Worm (Caenorhabditis elegans) whole organism, late embryonic: ENCODE results near the gene R07H5.16.

ENCODE experiments used
- C08G9.2 ChIP-seq: sonication (generic microtip); optimal IDR thresholded peaks from 2 replicates; lab custom pipeline; 2016; ENCODE audit warnings: mild to moderate bottlenecking, missing genetic modification characterization, moderate library complexity, missing compliant biosample characterization
- C38D4.7 ChIP-seq: fragments of 200-800 bp; sonication (Bioruptor generic); optimal IDR thresholded peaks from 2 replicates; lab custom pipeline; 2018; ENCODE audit warnings: mild to moderate bottlenecking, missing genetic modification characterization, moderate library complexity, missing compliant biosample characterization
- F13H6.1 ChIP-seq: sonication (generic microtip); optimal IDR thresholded peaks from 2 replicates; lab custom pipeline; 2016; ENCODE audit warnings: missing genetic modification characterization, missing compliant biosample characterization
- K02D7.2 ChIP-seq: sonication (generic microtip); optimal IDR thresholded peaks from 2 replicates; lab custom pipeline; 2017; ENCODE audit warnings: mild to moderate bottlenecking, missing genetic modification characterization, missing compliant biosample characterization
- ahr-1 ChIP-seq: sonication (generic microtip); optimal IDR thresholded peaks from 2 replicates; lab custom pipeline; 2016; ENCODE audit warnings: missing genetic modification characterization, missing compliant biosample characterization
- ama-1 ChIP-seq: fragments of 150-350 bp; optimal IDR thresholded peaks from 2 replicates; lab custom pipeline; 2014
- ceh-14 ChIP-seq: sonication (generic microtip); optimal IDR thresholded peaks from 2 replicates; lab custom pipeline; 2016; ENCODE audit warnings: missing genotype, missing genetic modification characterization, missing compliant biosample characterization
- ceh-18 ChIP-seq: sonication (generic microtip); optimal IDR thresholded peaks from 2 replicates; lab custom pipeline; 2016; ENCODE audit warnings: missing genetic modification characterization, missing compliant biosample characterization
- ceh-2 ChIP-seq: sonication (generic microtip); optimal IDR thresholded peaks from 2 replicates; lab custom pipeline; 2016; ENCODE audit warnings: missing genotype, missing genetic modification characterization, missing compliant biosample characterization
- ceh-31 ChIP-seq: sonication (generic microtip); optimal IDR thresholded peaks from 2 replicates; lab custom pipeline; 2016; ENCODE audit warnings: missing genetic modification characterization, missing compliant biosample characterization
- ceh-34 ChIP-seq: sonication (generic microtip); optimal IDR thresholded peaks from 2 replicates; lab custom pipeline; 2016; ENCODE audit warnings: mild to moderate bottlenecking, missing genetic modification characterization, missing compliant biosample characterization
- ceh-45 ChIP-seq: fragments of 200-800 bp; sonication (Bioruptor generic); IDR thresholded peaks from 2 replicates; pipeline ENCODE4 v1.3.6; 2022; ENCODE audit warnings: missing genetic modification reagents, missing genetic modification characterization, missing compliant biosample characterization
- ceh-6 ChIP-seq: fragments of 200-800 bp; sonication (Bioruptor generic); optimal IDR thresholded peaks from 2 replicates; lab custom pipeline; 2018; ENCODE audit warnings: mild to moderate bottlenecking, missing genetic modification characterization, missing compliant biosample characterization
- che-1 ChIP-seq: sonication (generic microtip); optimal IDR thresholded peaks from 2 replicates; lab custom pipeline; 2016; ENCODE audit warnings: mild to moderate bottlenecking, missing genetic modification characterization, missing compliant biosample characterization
- elt-2 ChIP-seq: sonication (generic microtip); optimal IDR thresholded peaks from 2 replicates; lab custom pipeline; 2016; ENCODE audit warnings: missing genetic modification reagents, missing genetic modification characterization, missing compliant biosample characterization
- fax-1 ChIP-seq: sonication (generic microtip); optimal IDR thresholded peaks from 2 replicates; lab custom pipeline; 2016; ENCODE audit warnings: missing genotype, missing genetic modification characterization, missing compliant biosample characterization
- fkh-6 ChIP-seq: sonication (generic microtip); optimal IDR thresholded peaks from 2 replicates; lab custom pipeline; 2016; ENCODE audit warnings: missing genetic modification characterization, missing compliant biosample characterization
- hlh-15 ChIP-seq: sonication (generic microtip); optimal IDR thresholded peaks from 2 replicates; lab custom pipeline; 2016; ENCODE audit warnings: missing genetic modification characterization, missing compliant biosample characterization
- hlh-8 ChIP-seq: sonication (generic microtip); optimal IDR thresholded peaks from 2 replicates; lab custom pipeline; 2016; ENCODE audit warnings: missing genotype, missing genetic modification characterization, missing compliant biosample characterization
- lim-6 ChIP-seq: sonication (generic microtip); optimal IDR thresholded peaks from 2 replicates; lab custom pipeline; 2016; ENCODE audit warnings: missing genetic modification characterization, missing compliant biosample characterization
- nfya-1 ChIP-seq: sonication (generic microtip); optimal IDR thresholded peaks from 2 replicates; lab custom pipeline; 2017; ENCODE audit warnings: missing genetic modification characterization, mild to moderate bottlenecking, missing compliant biosample characterization, antibody characterized with exemption, moderate library complexity
- odd-2 ChIP-seq: sonication (generic microtip); optimal IDR thresholded peaks from 2 replicates; lab custom pipeline; 2017; ENCODE audit warnings: antibody characterized with exemption, mild to moderate bottlenecking, missing genetic modification characterization, missing compliant biosample characterization
- pax-1 ChIP-seq: fragments of 150-350 bp; optimal IDR thresholded peaks from 2 replicates; lab custom pipeline; 2014; ENCODE audit warnings: missing biosample characterization, missing genetic modification characterization
- pros-1 ChIP-seq: fragments of 150-350 bp; optimal IDR thresholded peaks from 2 replicates; lab custom pipeline; 2014; ENCODE audit warnings: missing biosample characterization, missing genetic modification reagents, missing genetic modification characterization
- ref-2 ChIP-seq: sonication (generic microtip); optimal IDR thresholded peaks from 2 replicates; lab custom pipeline; 2016; ENCODE audit warnings: missing genetic modification characterization, missing compliant biosample characterization
- rnt-1 ChIP-seq: sonication (generic microtip); optimal IDR thresholded peaks from 2 replicates; lab custom pipeline; 2016; ENCODE audit warnings: missing genetic modification characterization, missing compliant biosample characterization
- sox-4 ChIP-seq: sonication (generic microtip); optimal IDR thresholded peaks from 2 replicates; lab custom pipeline; 2017; ENCODE audit warnings: mild to moderate bottlenecking, missing genetic modification characterization, inconsistent platforms, missing compliant biosample characterization
- tbx-2 ChIP-seq: sonication (generic microtip); optimal IDR thresholded peaks from 2 replicates; lab custom pipeline; 2016; ENCODE audit warnings: missing genetic modification characterization, missing compliant biosample characterization
- tbx-7 ChIP-seq: sonication (generic microtip); optimal IDR thresholded peaks from 2 replicates; lab custom pipeline; 2016; ENCODE audit warnings: missing genotype, missing genetic modification characterization, missing compliant biosample characterization
- unc-3 ChIP-seq, 2 experiments: fragments of 200-800 bp in 1 of 2; sonication (Bioruptor generic) in 1 of 2; sonication (generic microtip) in 1 of 2; conservative IDR thresholded peaks in 1 of 2; optimal IDR thresholded peaks in 1 of 2; 2 replicates each; pipeline versions ENCODE4 v1.3.6 to Lab custom; 2016 to 2022; ENCODE audit warnings: missing compliant biosample characterization in 2 of 2, missing genetic modification characterization in 2 of 2, missing genetic modification reagents in 1 of 2
- unc-42 ChIP-seq: sonication (generic microtip); optimal IDR thresholded peaks from 2 replicates; lab custom pipeline; 2016; ENCODE audit warnings: missing genotype, missing genetic modification characterization, missing compliant biosample characterization
- zip-5 ChIP-seq: sonication (generic microtip); optimal IDR thresholded peaks from 2 replicates; lab custom pipeline; 2016; ENCODE audit warnings: missing genetic modification characterization, missing compliant biosample characterization

Gene R07H5.16

DNA sequence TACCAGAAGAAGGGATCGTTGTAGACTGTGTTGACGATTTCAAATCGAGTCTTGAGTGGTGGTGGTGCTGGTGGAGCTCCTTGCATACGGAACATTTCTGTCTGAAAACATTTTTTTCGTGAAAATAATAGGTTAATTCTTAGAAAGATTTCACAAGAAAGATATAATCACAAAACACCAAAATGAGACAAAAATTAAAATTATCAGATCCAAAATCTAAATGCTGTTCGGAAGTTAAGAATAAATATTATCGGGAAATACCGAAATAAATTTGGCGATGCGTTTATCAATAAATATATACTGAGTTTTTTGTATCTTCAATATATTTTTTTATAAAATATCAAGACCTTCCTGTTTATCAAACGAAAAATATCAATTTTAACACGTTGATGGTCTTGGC is 20.6 kb upstream of the R07H5.16 start, which contains the start of gene C08F8.9:
C08F8.9 (minus strand) TSS at position 101 of the 400 bp plus-strand sequence.
- TF ChIP-seq tbx-7 (no peak), ceh-18 (tag; lab: Kevin White, UChicago) (no peak), ahr-1 (no peak), che-1 (tag; lab: Kevin White, UChicago) (no peak)
- TF ChIP-seq, all 69 proteins: peak for 0

DNA sequence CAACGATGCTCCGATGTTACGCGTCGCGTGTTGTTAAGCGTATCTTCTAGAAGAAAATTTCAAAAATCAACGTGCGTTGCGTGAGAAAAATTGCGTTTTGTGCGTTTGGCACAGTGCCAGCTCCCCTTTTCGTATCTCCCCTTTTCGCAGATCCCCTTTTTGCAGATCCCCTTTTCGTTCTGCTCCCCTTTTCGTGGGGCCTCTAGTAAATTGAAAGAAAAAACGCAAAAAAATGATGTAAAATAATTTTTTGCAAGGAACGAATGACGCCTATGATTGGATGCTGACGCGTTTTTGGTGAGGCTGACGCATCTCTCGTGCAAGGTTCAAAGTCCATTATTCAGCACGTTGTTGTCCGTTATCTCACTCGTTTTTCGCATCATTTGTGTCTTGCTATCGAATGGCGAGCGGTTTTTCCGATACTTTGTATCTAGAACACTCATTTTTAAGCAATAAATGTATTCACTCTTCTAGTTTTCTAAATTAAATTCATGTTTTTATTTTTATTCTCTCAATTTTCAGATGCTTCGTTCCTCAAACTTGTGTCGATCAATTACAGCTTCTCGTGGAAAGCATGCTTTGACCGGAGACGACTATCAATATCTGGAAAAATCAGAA is 19.9 kb upstream of the R07H5.16 start, which contains the start of gene cpt-2:
cpt-2 (plus strand) TSS at position 523 of the 618 bp plus-strand sequence.
- TF ChIP-seq C08G9.2 (peak; percentile 47), nfya-1 (tag; lab: Kevin White, UChicago) (peak; percentile 53), zip-5 (tag; lab: Kevin White, UChicago) (peak; percentile 25), lim-6 (tag; lab: Kevin White, UChicago) (peak; percentile 44), ahr-1 (peak; percentile 13), F13H6.1 (tag; lab: Kevin White, UChicago) (peak; percentile 29), ceh-2 (tag; lab: Kevin White, UChicago) (peak; percentile 18), ceh-18 (tag; lab: Kevin White, UChicago) (peak; percentile 27), ceh-31 (tag; lab: Kevin White, UChicago) (peak; percentile 73), elt-2 (tag; lab: Kevin White, UChicago) (peak; percentile 43), ceh-14 (peak; percentile 49), rnt-1 (tag; lab: Kevin White, UChicago) (peak; percentile 15), unc-42 (peak; percentile 54), tbx-2 (tag; lab: Kevin White, UChicago) (peak; percentile 57), ref-2 (tag; lab: Kevin White, UChicago) (peak; percentile 18)

DNA sequence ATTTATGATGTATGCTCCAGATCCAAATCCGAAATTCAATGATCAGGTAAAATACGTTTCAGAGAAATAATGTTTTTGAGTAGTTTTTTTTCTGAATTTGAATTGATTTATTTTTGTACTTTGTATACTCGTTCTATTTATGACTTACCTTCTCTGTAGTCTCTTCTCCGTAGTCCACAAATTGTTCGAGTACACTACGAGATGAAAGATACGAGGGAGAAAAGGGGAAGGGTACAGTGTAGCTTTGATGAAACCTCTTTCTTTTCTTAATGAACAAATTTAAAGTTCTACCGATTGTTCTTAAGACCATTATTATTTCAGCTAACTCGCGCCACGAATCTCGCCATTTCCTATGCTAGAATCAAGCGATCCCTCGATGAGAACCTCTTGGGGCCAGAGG is 19.1 kb upstream of the R07H5.16 start:
- TF ChIP-seq fkh-6 (tag; lab: Kevin White, UChicago) (no peak), rnt-1 (tag; lab: Kevin White, UChicago) (no peak), pax-1 (tag; lab: Kevin White, UChicago) (no peak), unc-3 (GFP tag; conservative IDR thresholded peaks at IDR 0.05; lab: Robert Waterston, UW) (no peak), unc-3 (tag; optimal IDR thresholded peaks at IDR 0.05; lab: Kevin White, UChicago) (no peak), K02D7.2 (tag; lab: Kevin White, UChicago) (no peak), hlh-8 (no peak), che-1 (tag; lab: Kevin White, UChicago) (no peak), ama-1 (lab: Kevin White, UChicago) (no peak), fax-1 (tag; lab: Kevin White, UChicago) (no peak), sox-4 (tag; lab: Kevin White, UChicago) (no peak), tbx-2 (tag; lab: Kevin White, UChicago) (no peak), F13H6.1 (tag; lab: Kevin White, UChicago) (no peak)

DNA sequence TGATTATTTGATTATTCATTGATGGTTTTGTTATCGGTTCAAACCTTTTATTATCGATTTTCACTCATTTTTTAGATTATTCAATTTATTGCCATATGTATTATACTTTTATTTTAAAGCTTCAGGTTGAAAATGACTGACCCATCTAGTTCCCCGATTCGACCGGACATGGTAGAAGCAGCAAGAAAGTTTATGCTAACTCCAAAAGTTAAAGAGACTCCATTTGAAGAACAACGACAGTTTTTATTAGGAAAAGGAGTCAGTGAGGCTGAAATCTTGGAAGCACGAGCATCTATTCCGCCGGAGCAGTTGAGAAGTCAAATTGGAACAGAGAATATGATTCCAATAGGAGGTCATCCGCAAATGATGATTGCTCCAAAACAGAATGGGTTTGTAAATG is 16.1 kb upstream of the R07H5.16 start, which contains the start of gene prx-14:
prx-14 (plus strand) TSS at position 120 of the 400 bp plus-strand sequence.
- TF ChIP-seq elt-2 (tag; lab: Kevin White, UChicago), result peak; percentile 33
- no peak for TF ChIP-seq unc-3 (GFP tag; conservative IDR thresholded peaks at IDR 0.05; lab: Robert Waterston, UW)
- TF ChIP-seq unc-3 (tag; optimal IDR thresholded peaks at IDR 0.05; lab: Kevin White, UChicago), result no peak

ce11 chrIV:11183991-11184390 is 15.1 kb upstream of the R07H5.16 start, which contains the start of gene nuaf-3:
TSS of gene nuaf-3 (plus strand) at chrIV:11184291.
- TF ChIP-seq pros-1, result no peak

DNA sequence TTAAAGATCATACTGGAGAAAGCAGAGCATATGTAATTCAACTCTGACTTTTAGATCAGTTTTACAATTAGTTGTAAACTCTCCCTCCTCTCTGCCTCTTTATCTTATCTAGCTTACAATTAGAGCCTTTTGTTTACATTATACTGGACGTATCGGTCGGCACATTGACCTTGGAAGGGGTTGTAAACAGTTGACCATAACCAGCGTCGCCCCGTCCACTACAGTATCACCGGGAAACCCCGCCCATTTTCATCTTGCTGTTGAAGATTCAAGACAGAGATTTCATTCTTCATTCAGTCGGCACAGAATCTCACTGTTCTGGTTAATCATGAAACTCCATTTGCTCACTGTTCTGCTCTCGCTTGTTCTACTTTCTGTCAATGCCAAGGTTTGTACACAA is 12.4 kb upstream of the R07H5.16 start, which contains the start of gene sdz-27:
sdz-27 (plus strand) TSS at position 301 of the 400 bp plus-strand sequence.
- TF ChIP-seq ceh-34 (tag; lab: Kevin White, UChicago) (no peak), hlh-8 (no peak), odd-2 (tag; lab: Kevin White, UChicago) (no peak), ceh-45 (GFP tag; lab: Robert Waterston, UW) (no peak), lim-6 (tag; lab: Kevin White, UChicago) (no peak), pax-1 (tag; lab: Kevin White, UChicago) (no peak), tbx-7 (no peak), rnt-1 (tag; lab: Kevin White, UChicago) (no peak), hlh-15 (no peak), C38D4.7 (GFP tag; lab: Kevin White, UChicago) (no peak), ceh-6 (GFP tag; lab: Kevin White, UChicago) (no peak)
